Fruit fly (Drosophila melanogaster) whole organism, embryonic: ENCODE measurements around the gene tra.
A peak's percentile ranks its signal among the peaks of the same experiment; 100 is the strongest.

Experiments
- B-H2 ChIP-seq: fragments of 200-800 bp; sonication (Bioruptor generic); optimal IDR thresholded peaks from 2 replicates; lab custom pipeline; 2018; ENCODE audit warnings: missing biosample characterization, mild to moderate bottlenecking, missing genetic modification characterization
- BEAF-32 ChIP-seq: fragments of 200-800 bp; sonication (Bioruptor generic); optimal IDR thresholded peaks from 3 replicates; lab custom pipeline; 2017; ENCODE audit warnings: missing biosample characterization, missing genetic modification characterization, mild to moderate bottlenecking, moderate library complexity, missing genetic modification reagents
- CG13296 ChIP-seq: fragments of 200-800 bp; sonication (Bioruptor generic); optimal IDR thresholded peaks from 3 replicates; lab custom pipeline; 2018; ENCODE audit warnings: missing biosample characterization, mild to moderate bottlenecking, missing genetic modification characterization
- CG14710 ChIP-seq: fragments of 200-800 bp; sonication (Bioruptor generic); optimal IDR thresholded peaks from 3 replicates; lab custom pipeline; 2019; ENCODE audit warnings: missing biosample characterization, mild to moderate bottlenecking, missing genetic modification characterization, moderate library complexity
- CG15479 ChIP-seq: fragments of 200-800 bp; sonication (Bioruptor generic); optimal IDR thresholded peaks from 3 replicates; lab custom pipeline; 2019; ENCODE audit warnings: missing biosample characterization, mild to moderate bottlenecking, missing genetic modification characterization, moderate library complexity
- CG16813 ChIP-seq: fragments of 200-800 bp; sonication (Bioruptor generic); IDR thresholded peaks from 3 replicates; pipeline ENCODE4 v1.3.6; 2022; ENCODE audit warnings: missing biosample characterization, missing genetic modification characterization; ENCODE audit not compliant: partially characterized antibody
- CG17359 ChIP-seq: fragments of 200-800 bp; sonication (Bioruptor generic); optimal IDR thresholded peaks from 3 replicates; lab custom pipeline; 2018; ENCODE audit warnings: missing biosample characterization, mild to moderate bottlenecking, missing genetic modification characterization, moderate library complexity
- CG17912 ChIP-seq: fragments of 200-800 bp; sonication (Bioruptor generic); optimal IDR thresholded peaks from 2 replicates; lab custom pipeline; 2018; ENCODE audit warnings: missing biosample characterization, mild to moderate bottlenecking, missing genetic modification characterization
- CG2120 ChIP-seq: fragments of 200-800 bp; sonication (Bioruptor generic); optimal IDR thresholded peaks from 3 replicates; lab custom pipeline; 2016; ENCODE audit warnings: missing biosample characterization, missing genetic modification characterization
- CG33557 ChIP-seq: fragments of 200-800 bp; sonication (Bioruptor generic); optimal IDR thresholded peaks from 2 replicates; lab custom pipeline; 2019; ENCODE audit warnings: missing biosample characterization, mild to moderate bottlenecking, missing genetic modification characterization, moderate library complexity
- CG4730 ChIP-seq: fragments of 200-800 bp; sonication (Bioruptor generic); IDR thresholded peaks from 2 replicates; pipeline ENCODE4 v1.3.6; 2022; ENCODE audit warnings: missing biosample characterization, missing genetic modification characterization
- CG6791 ChIP-seq: fragments of 200-800 bp; sonication (Bioruptor generic); IDR thresholded peaks from 3 replicates; pipeline ENCODE4 v1.3.6; 2022; ENCODE audit warnings: missing biosample characterization, missing genetic modification characterization; ENCODE audit not compliant: partially characterized antibody
- CG7357 ChIP-seq: fragments of 200-800 bp; sonication (Bioruptor generic); IDR thresholded peaks from 3 replicates; pipeline ENCODE4 v1.3.6; 2022; ENCODE audit warnings: missing biosample characterization, missing genetic modification characterization
- CG7839 ChIP-seq: fragments of 200-800 bp; sonication (Bioruptor generic); optimal IDR thresholded peaks from 3 replicates; lab custom pipeline; 2018; ENCODE audit warnings: missing biosample characterization, mild to moderate bottlenecking, missing genetic modification characterization, moderate library complexity
- CG7928 ChIP-seq: fragments of 200-800 bp; sonication (Bioruptor generic); optimal IDR thresholded peaks from 2 replicates; lab custom pipeline; 2017; ENCODE audit warnings: missing biosample characterization, mild to moderate bottlenecking, missing genetic modification characterization
- CG8388 ChIP-seq: fragments of 200-800 bp; sonication (Bioruptor generic); optimal IDR thresholded peaks from 2 replicates; lab custom pipeline; 2019; ENCODE audit warnings: missing biosample characterization, mild to moderate bottlenecking, missing genetic modification characterization, moderate library complexity
- CrebB ChIP-seq: fragments of 200-800 bp; sonication (Bioruptor generic); optimal IDR thresholded peaks from 3 replicates; lab custom pipeline; 2018; ENCODE audit warnings: missing biosample characterization, mild to moderate bottlenecking, missing genetic modification characterization
- Hr3 ChIP-seq: fragments of 200-800 bp; sonication (Bioruptor generic); optimal IDR thresholded peaks from 3 replicates; lab custom pipeline; 2016; ENCODE audit warnings: missing biosample characterization, missing genetic modification characterization
- Max ChIP-seq: fragments of 200-800 bp; sonication (Bioruptor generic); optimal IDR thresholded peaks from 2 replicates; lab custom pipeline; 2016; ENCODE audit warnings: missing biosample characterization, mild to moderate bottlenecking, missing genetic modification characterization
- Mrtf ChIP-seq: fragments of 200-800 bp; sonication (Bioruptor generic); IDR thresholded peaks from 3 replicates; pipeline ENCODE4 v1.3.6; 2022; ENCODE audit warnings: missing biosample characterization, missing genetic modification characterization
- NC2α ChIP-seq: fragments of 200-800 bp; sonication (Bioruptor generic); optimal IDR thresholded peaks from 2 replicates; lab custom pipeline; 2016; ENCODE audit warnings: missing biosample characterization, missing genetic modification characterization
- Spps ChIP-seq: fragments of 200-800 bp; sonication (Bioruptor generic); optimal IDR thresholded peaks from 2 replicates; lab custom pipeline; 2018; ENCODE audit warnings: missing biosample characterization, mild to moderate bottlenecking, missing genetic modification characterization
- Sry-β ChIP-seq: fragments of 200-800 bp; sonication (Bioruptor generic); optimal IDR thresholded peaks from 2 replicates; lab custom pipeline; 2018; ENCODE audit warnings: missing biosample characterization, mild to moderate bottlenecking, missing genetic modification characterization, moderate library complexity
- YL-1 ChIP-seq: fragments of 200-800 bp; sonication (Bioruptor generic); optimal IDR thresholded peaks from 3 replicates; lab custom pipeline; 2017; ENCODE audit warnings: missing biosample characterization, mild to moderate bottlenecking, missing genetic modification characterization
- ap ChIP-seq: fragments of 200-800 bp; sonication (Bioruptor generic); IDR thresholded peaks from 2 replicates; pipeline ENCODE4 v1.3.6; 2022; ENCODE audit warnings: missing biosample characterization, missing genetic modification characterization
- ara ChIP-seq: fragments of 200-800 bp; sonication (Bioruptor generic); IDR thresholded peaks from 2 replicates; pipeline ENCODE4 v1.3.6; 2022; ENCODE audit warnings: missing biosample characterization, missing genetic modification characterization
- br ChIP-seq: fragments of >200 bp; optimal IDR thresholded peaks from 2 replicates; lab custom pipeline; 2017
- dmrt11E ChIP-seq: fragments of 200-800 bp; sonication (Bioruptor generic); optimal IDR thresholded peaks from 3 replicates; lab custom pipeline; 2018; ENCODE audit warnings: missing biosample characterization, mild to moderate bottlenecking, missing genetic modification characterization, moderate library complexity
- grau ChIP-seq: fragments of 200-800 bp; optimal IDR thresholded peaks from 3 replicates; lab custom pipeline; 2019; ENCODE audit warnings: missing biosample characterization, mild to moderate bottlenecking, missing genetic modification characterization, moderate library complexity
- ken ChIP-seq: fragments of 200-800 bp; sonication (Bioruptor generic); IDR thresholded peaks from 3 replicates; pipeline ENCODE4 v1.3.6; 2022; ENCODE audit warnings: missing biosample characterization, missing genetic modification characterization
- mld ChIP-seq: fragments of 200-800 bp; sonication (Bioruptor generic); IDR thresholded peaks from 3 replicates; pipeline ENCODE4 v1.3.6; 2022; ENCODE audit warnings: missing biosample characterization, missing genetic modification characterization; ENCODE audit not compliant: partially characterized antibody
- nau ChIP-seq: fragments of 200-800 bp; sonication (Bioruptor generic); optimal IDR thresholded peaks from 3 replicates; lab custom pipeline; 2017; ENCODE audit warnings: missing biosample characterization, mild to moderate bottlenecking, missing genetic modification characterization, missing genetic modification reagents
- oc ChIP-seq: fragments of 200-800 bp; sonication (Bioruptor generic); optimal IDR thresholded peaks from 2 replicates; lab custom pipeline; 2018; ENCODE audit warnings: missing biosample characterization, mild to moderate bottlenecking, missing genetic modification characterization, moderate library complexity
- pros ChIP-seq: fragments of 200-800 bp; sonication (Bioruptor generic); optimal IDR thresholded peaks from 3 replicates; lab custom pipeline; 2019; ENCODE audit warnings: missing biosample characterization, mild to moderate bottlenecking, missing genetic modification characterization, moderate library complexity
- pzg ChIP-seq: fragments of 200-800 bp; sonication (Bioruptor generic); optimal IDR thresholded peaks from 3 replicates; lab custom pipeline; 2018; ENCODE audit warnings: missing biosample characterization, mild to moderate bottlenecking, missing genetic modification characterization, moderate library complexity
- sc ChIP-seq, 3 experiments: fragments of >200 bp in 2 of 3; fragments of 200-800 bp in 1 of 3; sonication (Bioruptor generic) in 1 of 3; optimal IDR thresholded peaks; 2 replicates in 2 of 3; 3 replicates in 1 of 3; lab custom pipeline; 2017; ENCODE audit warnings: mild to moderate bottlenecking in 1 of 3, missing biosample characterization in 1 of 3, missing genetic modification characterization in 1 of 3, missing genetic modification reagents in 1 of 3
- tgo ChIP-seq: fragments of 200-800 bp; sonication (Bioruptor generic); IDR thresholded peaks from 3 replicates; pipeline ENCODE4 v1.3.6; 2022; ENCODE audit warnings: missing biosample characterization, missing genetic modification characterization
- tna ChIP-seq: fragments of 200-800 bp; sonication (Bioruptor generic); IDR thresholded peaks from 2 replicates; pipeline ENCODE4 v1.3.6; 2022; ENCODE audit warnings: missing biosample characterization, missing genetic modification characterization; ENCODE audit not compliant: partially characterized antibody
- wdn ChIP-seq: fragments of 200-800 bp; sonication (Bioruptor generic); IDR thresholded peaks from 2 replicates; pipeline ENCODE4 v1.3.6; 2022; ENCODE audit warnings: missing biosample characterization, missing genetic modification characterization
- yki ChIP-seq: fragments of >200 bp; optimal IDR thresholded peaks from 3 replicates; lab custom pipeline; 2018

tra gene

dm6 chr3L:16587994-16588622 lies 2.7 kb downstream of the tra start (continued):
- no peak for TF ChIP-seq Spps (tag; lab: Kevin White, UChicago)
- no peak for TF ChIP-seq nau
- no peak for TF ChIP-seq br (lab: Kevin White, UChicago)
- TF ChIP-seq ap (GFP tag; lab: Robert Waterston, UW): peak; percentile 47; the same call in 1 of the 2 replicates
- TF ChIP-seq CG17359 (tag; lab: Kevin White, UChicago): peak; percentile 54
- no peak for TF ChIP-seq pros (GFP tag; lab: Kevin White, UChicago)
- TF ChIP-seq pzg: peak; percentile 92
- peak; percentile 75 for TF ChIP-seq CG2120 (GFP tag; lab: Kevin White, UChicago)
- TF ChIP-seq CG17912: peak; percentile 50
- TF ChIP-seq CG7839 (tag; lab: Kevin White, UChicago): peak; percentile 63
- peak; percentile 94 for TF ChIP-seq yki (lab: Kevin White, UChicago)
- no peak for TF ChIP-seq CrebB (tag; lab: Kevin White, UChicago)
- TF ChIP-seq Sry-β (GFP tag; lab: Kevin White, UChicago): peak; percentile 52
- TF ChIP-seq YL-1 (GFP tag; lab: Kevin White, UChicago): peak; percentile 93
- TF ChIP-seq Max (GFP tag; lab: Kevin White, UChicago): peak; percentile 76
- TF ChIP-seq Hr3 (GFP tag; lab: Kevin White, UChicago): peak; percentile 55
- TF ChIP-seq CG13296 (GFP tag; lab: Kevin White, UChicago): peak; percentile 60
- peak; percentile 6 for TF ChIP-seq CG33557 (GFP tag; lab: Kevin White, UChicago)
- peak; percentile 86 for TF ChIP-seq CG14710 (tag; lab: Kevin White, UChicago)
- peak; percentile 85 for TF ChIP-seq CG6791
- TF ChIP-seq mld (GFP tag; lab: Robert Waterston, UW): peak; percentile 75; the same call in 1 of the 3 replicates
- TF ChIP-seq CG4730 (GFP tag; lab: Robert Waterston, UW): peak; percentile 42; the same call in 1 of the 2 replicates
- peak; percentile 63 for TF ChIP-seq grau
- TF ChIP-seq dmrt11E (tag; lab: Kevin White, UChicago): peak; percentile 37
- TF ChIP-seq Mrtf: peak; percentile 9; the same call in 1 of the 3 replicates
- TF ChIP-seq BEAF-32 (GFP tag; lab: Kevin White, UChicago): peak; percentile 100
- peak; percentile 28; the same call in 1 of the 3 replicates for TF ChIP-seq tgo (GFP tag; lab: Robert Waterston, UW)
- no peak for TF ChIP-seq CG8388 (GFP tag; lab: Kevin White, UChicago)
- no peak for TF ChIP-seq sc (optimal IDR thresholded peaks at IDR 0.05; lab: Kevin White, UChicago)
- peak; percentile 11 for TF ChIP-seq sc (GFP tag; optimal IDR thresholded peaks at IDR 0.05; lab: Kevin White, UChicago)
- peak; percentile 96 for TF ChIP-seq CG16813 (GFP tag; lab: Robert Waterston, UW)
- no peak for TF ChIP-seq CG7928
- TF ChIP-seq ken (GFP tag; lab: Robert Waterston, UW): no peak
- no peak for TF ChIP-seq NC2α
- no peak; the same call in none of the 2 replicates for TF ChIP-seq tna (GFP tag; lab: Robert Waterston, UW)
- TF ChIP-seq oc: peak; percentile 15
- TF ChIP-seq CG7357 (GFP tag; lab: Robert Waterston, UW): peak; percentile 51; the same call in 1 of the 3 replicates
- TF ChIP-seq ara (GFP tag; lab: Robert Waterston, UW): no peak
- TF ChIP-seq wdn (GFP tag; lab: Robert Waterston, UW): no peak; the same call in 1 of the 2 replicates
- peak; percentile 12 for TF ChIP-seq B-H2 (GFP tag; lab: Kevin White, UChicago)
- TF ChIP-seq CG15479 (GFP tag; lab: Kevin White, UChicago): no peak
